Fruit fly (Drosophila melanogaster): ENCODE data around the gene Tb.

The Tb gene

dm6 chr3R:26626638-26627037, 29.6 kb upstream of the Tb start, which contains the start of gene TwdlO:
TwdlO (minus strand) TSS chr3R:26626738.
- TF ChIP-seq CG33017 (tag; optimal IDR thresholded peaks at IDR 0.05): no peak
- no peak for TF ChIP-seq CG7101 (tag; optimal IDR thresholded peaks at IDR 0.05)
- no peak for TF ChIP-seq Crg-1 (GFP tag; optimal IDR thresholded peaks at IDR 0.05)
- no peak for TF ChIP-seq kay (GFP tag; ENCODE audit: borderline replicate concordance)
- no peak for TF ChIP-seq Mnt (GFP tag; optimal IDR thresholded peaks at IDR 0.05)
- no peak for TF ChIP-seq CG11617 (GFP tag; optimal IDR thresholded peaks at IDR 0.05)
- no peak for TF ChIP-seq bab1 (GFP tag; optimal IDR thresholded peaks at IDR 0.05)
- no peak for TF ChIP-seq Clk (GFP tag; optimal IDR thresholded peaks at IDR 0.05)
- no peak for TF ChIP-seq CG1620 (GFP tag; optimal IDR thresholded peaks at IDR 0.05)

- no peak for TF ChIP-seq CG1620 (GFP tag; optimal IDR thresholded peaks at IDR 0.05)
- TF ChIP-seq Clk (GFP tag; optimal IDR thresholded peaks at IDR 0.05): no peak
- no peak for TF ChIP-seq cnc (optimal IDR thresholded peaks at IDR 0.05)
- TF ChIP-seq kay (GFP tag; ENCODE audit: borderline replicate concordance): no peak
- no peak for TF ChIP-seq CG7101 (tag; optimal IDR thresholded peaks at IDR 0.05)
- TF ChIP-seq CG5204 (GFP tag; optimal IDR thresholded peaks at IDR 0.05): no peak
- no peak for TF ChIP-seq Crg-1 (GFP tag; optimal IDR thresholded peaks at IDR 0.05)
- no peak for TF ChIP-seq cic (GFP tag; optimal IDR thresholded peaks at IDR 0.05)
- no peak for TF ChIP-seq CG11617 (GFP tag; optimal IDR thresholded peaks at IDR 0.05)
- TF ChIP-seq Mnt (GFP tag; optimal IDR thresholded peaks at IDR 0.05): no peak
- no peak for TF ChIP-seq bab1 (GFP tag; optimal IDR thresholded peaks at IDR 0.05)
- no peak for TF ChIP-seq toe (GFP tag; optimal IDR thresholded peaks at IDR 0.05)
- TF ChIP-seq Hr96 (GFP tag; optimal IDR thresholded peaks at IDR 0.05): no peak
- no peak for TF ChIP-seq pad (GFP tag; optimal IDR thresholded peaks at IDR 0.05)
- no peak for TF ChIP-seq CG33017 (tag; optimal IDR thresholded peaks at IDR 0.05)
- no peak for TF ChIP-seq CG7045 (GFP tag; optimal IDR thresholded peaks at IDR 0.05)
- no peak for TF ChIP-seq CG14711 (tag; optimal IDR thresholded peaks at IDR 0.05)
- TF ChIP-seq tj (GFP tag; optimal IDR thresholded peaks at IDR 0.05): no peak
- TF ChIP-seq CG12768 (GFP tag; optimal IDR thresholded peaks at IDR 0.05): no peak
- no peak for TF ChIP-seq ovo (GFP tag; optimal IDR thresholded peaks at IDR 0.05)
Observed at dm6 chr3R:26628624-26629023, 27.6 kb upstream of the Tb start, which contains the start of gene TwdlK. TwdlK (minus strand) TSS chr3R:26628724.

- no peak for TF ChIP-seq CG5204 (GFP tag; optimal IDR thresholded peaks at IDR 0.05)
- no peak for TF ChIP-seq CG12768 (GFP tag; optimal IDR thresholded peaks at IDR 0.05)
- TF ChIP-seq CG7101 (tag; optimal IDR thresholded peaks at IDR 0.05): no peak
- no peak for TF ChIP-seq toe (GFP tag; optimal IDR thresholded peaks at IDR 0.05)
- TF ChIP-seq Hr96 (GFP tag; optimal IDR thresholded peaks at IDR 0.05): no peak
- TF ChIP-seq Crg-1 (GFP tag; optimal IDR thresholded peaks at IDR 0.05): no peak
Observed at dm6 chr3R:26629618-26630017, 26.6 kb upstream of the Tb start, which contains the start of gene TwdlJ. TwdlJ (plus strand) TSS chr3R:26629918.

- no peak for TF ChIP-seq bab1 (GFP tag; optimal IDR thresholded peaks at IDR 0.05)
- TF ChIP-seq Clk (GFP tag; optimal IDR thresholded peaks at IDR 0.05): no peak
- TF ChIP-seq Hr96 (GFP tag; optimal IDR thresholded peaks at IDR 0.05): no peak
- no peak for TF ChIP-seq ovo (GFP tag; optimal IDR thresholded peaks at IDR 0.05)
- no peak for TF ChIP-seq CG14711 (tag; optimal IDR thresholded peaks at IDR 0.05)
- TF ChIP-seq cic (GFP tag; optimal IDR thresholded peaks at IDR 0.05): no peak
- TF ChIP-seq cnc (optimal IDR thresholded peaks at IDR 0.05): no peak
- TF ChIP-seq CG11617 (GFP tag; optimal IDR thresholded peaks at IDR 0.05): no peak
- TF ChIP-seq CG7101 (tag; optimal IDR thresholded peaks at IDR 0.05): no peak
- no peak for TF ChIP-seq CG7045 (GFP tag; optimal IDR thresholded peaks at IDR 0.05)
- no peak for TF ChIP-seq kay (GFP tag; ENCODE audit: borderline replicate concordance)
- TF ChIP-seq toe (GFP tag; optimal IDR thresholded peaks at IDR 0.05): no peak
- no peak for TF ChIP-seq Mnt (GFP tag; optimal IDR thresholded peaks at IDR 0.05)
- no peak for TF ChIP-seq tj (GFP tag; optimal IDR thresholded peaks at IDR 0.05)
- TF ChIP-seq CG33017 (tag; optimal IDR thresholded peaks at IDR 0.05): no peak
- TF ChIP-seq CG1620 (GFP tag; optimal IDR thresholded peaks at IDR 0.05): no peak
- TF ChIP-seq CG5204 (GFP tag; optimal IDR thresholded peaks at IDR 0.05): no peak
Observed at dm6 chr3R:26631334-26631919, 24.8 kb upstream of the Tb start, which contains the start of gene TwdlN. TwdlN (plus strand) TSS chr3R:26631869.

- TF ChIP-seq CG5204 (GFP tag; optimal IDR thresholded peaks at IDR 0.05) (no peak), CG11617 (GFP tag; optimal IDR thresholded peaks at IDR 0.05) (no peak), cnc (optimal IDR thresholded peaks at IDR 0.05) (no peak), kay (GFP tag; ENCODE audit: borderline replicate concordance) (no peak)
Observed at dm6 chr3R:26633010-26633409, 23.2 kb upstream of the Tb start.

- TF ChIP-seq ovo (GFP tag; optimal IDR thresholded peaks at IDR 0.05) (no peak), toe (GFP tag; optimal IDR thresholded peaks at IDR 0.05) (no peak), CG7045 (GFP tag; optimal IDR thresholded peaks at IDR 0.05) (no peak), CG11617 (GFP tag; optimal IDR thresholded peaks at IDR 0.05) (no peak), cnc (optimal IDR thresholded peaks at IDR 0.05) (no peak), CG12768 (GFP tag; optimal IDR thresholded peaks at IDR 0.05) (no peak), CG1620 (GFP tag; optimal IDR thresholded peaks at IDR 0.05) (no peak), pad (GFP tag; optimal IDR thresholded peaks at IDR 0.05) (no peak), Clk (GFP tag; optimal IDR thresholded peaks at IDR 0.05) (no peak), cic (GFP tag; optimal IDR thresholded peaks at IDR 0.05) (no peak), CG7101 (tag; optimal IDR thresholded peaks at IDR 0.05) (no peak), bab1 (GFP tag; optimal IDR thresholded peaks at IDR 0.05) (no peak), tj (GFP tag; optimal IDR thresholded peaks at IDR 0.05) (no peak), Crg-1 (GFP tag; optimal IDR thresholded peaks at IDR 0.05) (no peak), Mnt (GFP tag; optimal IDR thresholded peaks at IDR 0.05) (no peak), CG33017 (tag; optimal IDR thresholded peaks at IDR 0.05) (no peak), CG14711 (tag; optimal IDR thresholded peaks at IDR 0.05) (no peak), CG5204 (GFP tag; optimal IDR thresholded peaks at IDR 0.05) (no peak), kay (GFP tag; ENCODE audit: borderline replicate concordance) (no peak)
Observed at dm6 chr3R:26633432-26633831, 22.8 kb upstream of the Tb start, which contains the start of gene TwdlH. TwdlH (plus strand) TSS chr3R:26633732.

All from whole organism, adult.